Worm (Caenorhabditis elegans) whole organism, midembryonic: ENCODE data around the gene unc-1.

Source experiments
- T22C8.4 ChIP-seq: fragments of 200-800 bp; sonication (Bioruptor generic); IDR thresholded peaks from 2 replicates; pipeline ENCODE4 v1.3.6; 2022; ENCODE audit warnings: missing genetic modification characterization, missing compliant biosample characterization
- cog-1 ChIP-seq: sonication (generic microtip); optimal IDR thresholded peaks from 2 replicates; lab custom pipeline; 2016; ENCODE audit warnings: missing genetic modification characterization, missing compliant biosample characterization
- flt-1 ChIP-seq: fragments of 200-800 bp; sonication (Bioruptor generic); IDR thresholded peaks from 2 replicates; pipeline ENCODE4 v1.3.6; 2022; ENCODE audit warnings: missing genetic modification characterization, missing compliant biosample characterization
- klf-2 ChIP-seq: fragments of 200-800 bp; sonication (Bioruptor generic); conservative IDR thresholded peaks from 2 replicates; pipeline ENCODE4 v1.3.6; 2022; ENCODE audit warnings: missing genetic modification reagents, missing genetic modification characterization, missing compliant biosample characterization
- med-1 ChIP-seq: sonication (generic microtip); optimal IDR thresholded peaks from 2 replicates; lab custom pipeline; 2017; ENCODE audit warnings: missing genetic modification characterization, mild to moderate bottlenecking, missing compliant biosample characterization, antibody characterized with exemption, missing genetic modification reagents; ENCODE audit not compliant: insufficient read depth
- ref-1 ChIP-seq: fragments of 200-800 bp; sonication (Bioruptor generic); conservative IDR thresholded peaks from 2 replicates; pipeline ENCODE4 v1.3.6; 2022; ENCODE audit warnings: missing genetic modification reagents, missing genetic modification characterization, missing compliant biosample characterization
- tab-1 ChIP-seq: fragments of 200-800 bp; sonication (Bioruptor generic); IDR thresholded peaks from 2 replicates; pipeline ENCODE4 v1.3.6; 2022; ENCODE audit warnings: missing genetic modification characterization, missing compliant biosample characterization
- ztf-23 ChIP-seq: fragments of 200-800 bp; sonication (Bioruptor generic); IDR thresholded peaks from 2 replicates; pipeline ENCODE4 v1.3.6; 2022; ENCODE audit warnings: missing genetic modification reagents, missing genetic modification characterization, missing compliant biosample characterization
- ztf-29 ChIP-seq: fragments of 200-800 bp; sonication (Bioruptor generic); IDR thresholded peaks from 2 replicates; pipeline ENCODE4 v1.3.6; 2022; ENCODE audit warnings: missing genetic modification reagents, missing genetic modification characterization, missing compliant biosample characterization

unc-1 gene

ce11 chrX:1010627-1011452 is 51.4 kb downstream of the unc-1 start:
- TF ChIP-seq ztf-23 (no peak), med-1 (GFP tag; lab: Kevin White, UChicago) (no peak), cog-1 (tag; lab: Kevin White, UChicago) (no peak), ref-1 (GFP tag; lab: Robert Waterston, UW) (no peak), tab-1 (GFP tag; lab: Robert Waterston, UW) (no peak), flt-1 (GFP tag; lab: Robert Waterston, UW) (no peak), ztf-29 (GFP tag; lab: Robert Waterston, UW) (no peak), klf-2 (no peak)

ce11 chrX:1009512-1009911 is 52.7 kb downstream of the unc-1 start:
- no peak for TF ChIP-seq ztf-29 (GFP tag; lab: Robert Waterston, UW)
- no peak for TF ChIP-seq med-1 (GFP tag; lab: Kevin White, UChicago)
- no peak for TF ChIP-seq ref-1 (GFP tag; lab: Robert Waterston, UW)
- TF ChIP-seq tab-1 (GFP tag; lab: Robert Waterston, UW) = no peak
- TF ChIP-seq flt-1 (GFP tag; lab: Robert Waterston, UW) = no peak
- TF ChIP-seq klf-2 = no peak
- TF ChIP-seq cog-1 (tag; lab: Kevin White, UChicago) = no peak
- no peak for TF ChIP-seq T22C8.4 (GFP tag; lab: Robert Waterston, UW)
- TF ChIP-seq ztf-23 = no peak
